Worm (Caenorhabditis elegans) whole organism, early embryonic: ENCODE data around the gene T28H10.2.

ENCODE experiments used
- B0310.2 ChIP-seq: sonication (generic microtip); optimal IDR thresholded peaks from 2 replicates; lab custom pipeline; 2016; ENCODE audit warnings: mild to moderate bottlenecking, missing genetic modification characterization, missing compliant biosample characterization
- F13C5.2 ChIP-seq: sonication (generic microtip); optimal IDR thresholded peaks from 2 replicates; lab custom pipeline; 2017; ENCODE audit warnings: mild to moderate bottlenecking, missing genetic modification characterization, inconsistent platforms, missing compliant biosample characterization
- aly-1 ChIP-seq: sonication (generic microtip); optimal IDR thresholded peaks from 2 replicates; lab custom pipeline; 2016; ENCODE audit warnings: missing genetic modification characterization, missing compliant biosample characterization
- ama-1 ChIP-seq: fragments of 150-350 bp; optimal IDR thresholded peaks from 2 replicates; lab custom pipeline; 2014
- ceh-13 ChIP-seq: fragments of 200-800 bp; sonication (Bioruptor generic); optimal IDR thresholded peaks from 2 replicates; lab custom pipeline; 2018; ENCODE audit warnings: mild to moderate bottlenecking, missing genetic modification characterization, missing compliant biosample characterization
- ceh-36 ChIP-seq: sonication (generic microtip); optimal IDR thresholded peaks from 2 replicates; lab custom pipeline; 2016; ENCODE audit warnings: missing genetic modification characterization, inconsistent platforms, missing compliant biosample characterization
- ets-7 ChIP-seq: sonication (generic microtip); optimal IDR thresholded peaks from 2 replicates; lab custom pipeline; 2016; ENCODE audit warnings: missing genotype, missing genetic modification characterization, missing compliant biosample characterization
- flt-1 ChIP-seq: fragments of 200-800 bp; sonication (Bioruptor generic); IDR thresholded peaks from 2 replicates; pipeline ENCODE4 v1.3.6; 2022; ENCODE audit warnings: missing genetic modification characterization, missing compliant biosample characterization
- hmbx-1 ChIP-seq: sonication (generic microtip); optimal IDR thresholded peaks from 2 replicates; lab custom pipeline; 2016; ENCODE audit warnings: mild to moderate bottlenecking, missing genetic modification characterization, missing compliant biosample characterization
- hmg-4 ChIP-seq: fragments of 200-800 bp; sonication (Bioruptor generic); optimal IDR thresholded peaks from 2 replicates; lab custom pipeline; 2018; ENCODE audit warnings: mild to moderate bottlenecking, missing genetic modification characterization, missing compliant biosample characterization
- hnd-1 ChIP-seq: sonication (generic microtip); optimal IDR thresholded peaks from 2 replicates; lab custom pipeline; 2016; ENCODE audit warnings: missing genetic modification characterization, missing compliant biosample characterization
- pes-1 ChIP-seq: fragments of 200-800 bp; sonication (Bioruptor generic); IDR thresholded peaks from 2 replicates; pipeline ENCODE4 v1.3.6; 2022; ENCODE audit warnings: missing genetic modification reagents, missing genetic modification characterization, missing compliant biosample characterization
- scrt-1 ChIP-seq: fragments of 200-800 bp; sonication (Bioruptor generic); IDR thresholded peaks from 2 replicates; pipeline ENCODE4 v1.3.6; 2022; ENCODE audit warnings: missing genetic modification characterization, missing compliant biosample characterization
- sea-1 ChIP-seq: fragments of 200-800 bp; sonication (Bioruptor generic); conservative IDR thresholded peaks from 2 replicates; pipeline ENCODE4 v1.3.6; 2022; ENCODE audit warnings: missing genetic modification characterization, missing compliant biosample characterization
- tbx-11 ChIP-seq: fragments of 200-800 bp; sonication (Bioruptor generic); IDR thresholded peaks from 2 replicates; pipeline ENCODE4 v1.3.6; 2022; ENCODE audit warnings: missing genetic modification characterization, missing compliant biosample characterization
- tbx-37 ChIP-seq: fragments of 200-800 bp; sonication (Bioruptor generic); conservative IDR thresholded peaks from 2 replicates; pipeline ENCODE4 v1.3.6; 2022; ENCODE audit warnings: missing genetic modification reagents, missing genetic modification characterization, missing compliant biosample characterization
- tra-4 ChIP-seq: sonication (generic microtip); optimal IDR thresholded peaks from 2 replicates; lab custom pipeline; 2017; ENCODE audit warnings: missing genetic modification characterization, missing compliant biosample characterization

The T28H10.2 gene

ce11 chrV:12550755-12551154 lies 38.0 kb upstream of the T28H10.2 start:
- no peak for TF ChIP-seq scrt-1 (GFP tag; lab: Robert Waterston, UW)
- TF ChIP-seq tbx-37 (GFP tag; lab: Robert Waterston, UW), result no peak
- TF ChIP-seq hmbx-1, result no peak
- no peak for TF ChIP-seq B0310.2 (tag; lab: Kevin White, UChicago)
- no peak for TF ChIP-seq ama-1 (lab: Kevin White, UChicago)
- TF ChIP-seq ceh-13 (GFP tag; lab: Kevin White, UChicago), result no peak
- TF ChIP-seq sea-1, result no peak
- no peak for TF ChIP-seq hmg-4 (GFP tag; lab: Kevin White, UChicago)
- TF ChIP-seq ets-7 (tag; lab: Kevin White, UChicago), result no peak
- no peak for TF ChIP-seq ceh-36 (tag; lab: Kevin White, UChicago)
- TF ChIP-seq tbx-11 (GFP tag; lab: Robert Waterston, UW), result no peak
- TF ChIP-seq flt-1 (GFP tag; lab: Robert Waterston, UW), result no peak
- TF ChIP-seq pes-1 (GFP tag; lab: Robert Waterston, UW), result no peak
- no peak for TF ChIP-seq hnd-1 (tag; lab: Kevin White, UChicago)
- no peak for TF ChIP-seq aly-1 (tag; lab: Kevin White, UChicago)
- TF ChIP-seq F13C5.2 (tag; lab: Kevin White, UChicago), result no peak
- no peak for TF ChIP-seq tra-4 (tag; lab: Kevin White, UChicago)

- TF ChIP-seq hmg-4 (GFP tag; lab: Kevin White, UChicago), result no peak
- no peak for TF ChIP-seq hmbx-1
- TF ChIP-seq scrt-1 (GFP tag; lab: Robert Waterston, UW), result no peak
- no peak for TF ChIP-seq ets-7 (tag; lab: Kevin White, UChicago)
- TF ChIP-seq aly-1 (tag; lab: Kevin White, UChicago), result no peak
- TF ChIP-seq B0310.2 (tag; lab: Kevin White, UChicago), result no peak
- TF ChIP-seq hnd-1 (tag; lab: Kevin White, UChicago), result no peak
- no peak for TF ChIP-seq pes-1 (GFP tag; lab: Robert Waterston, UW)
These were observed 37.4 kb upstream of the T28H10.2 start, which contains the start of gene F45D3.3 for ce11 chrV:12550036-12550626. Gene F45D3.3 (minus strand): TSS chrV:12550385.

DNA sequence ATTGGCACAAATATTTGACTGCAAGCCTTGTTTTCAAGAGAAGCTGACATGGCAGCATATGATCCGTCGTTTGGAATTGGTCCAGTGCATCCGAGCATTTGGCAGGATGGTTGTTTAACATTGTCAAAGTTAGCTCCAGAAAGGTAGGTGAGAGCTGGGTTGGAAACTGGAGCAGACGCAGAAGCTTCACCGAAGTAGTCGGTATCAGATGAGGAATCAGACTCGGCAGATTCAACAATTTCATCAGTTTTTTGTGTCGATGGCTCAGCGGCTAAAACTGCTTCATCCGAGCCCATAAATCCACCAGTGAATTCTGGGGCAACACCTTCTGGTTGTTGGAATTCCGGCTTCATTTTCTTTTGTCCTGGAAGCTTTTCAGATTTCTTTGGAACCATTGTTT lies 36.9 kb upstream of the T28H10.2 start:
- TF ChIP-seq hmbx-1, result no peak
- no peak for TF ChIP-seq hnd-1 (tag; lab: Kevin White, UChicago)
- no peak for TF ChIP-seq aly-1 (tag; lab: Kevin White, UChicago)
- TF ChIP-seq ama-1 (lab: Kevin White, UChicago), result no peak
- no peak for TF ChIP-seq F13C5.2 (tag; lab: Kevin White, UChicago)
- no peak for TF ChIP-seq ceh-13 (GFP tag; lab: Kevin White, UChicago)
- no peak for TF ChIP-seq pes-1 (GFP tag; lab: Robert Waterston, UW)
- no peak for TF ChIP-seq tra-4 (tag; lab: Kevin White, UChicago)
- TF ChIP-seq scrt-1 (GFP tag; lab: Robert Waterston, UW), result no peak
- no peak for TF ChIP-seq ceh-36 (tag; lab: Kevin White, UChicago)
- TF ChIP-seq flt-1 (GFP tag; lab: Robert Waterston, UW), result no peak

- TF ChIP-seq tbx-11 (GFP tag; lab: Robert Waterston, UW) (no peak), hnd-1 (tag; lab: Kevin White, UChicago) (no peak), ceh-36 (tag; lab: Kevin White, UChicago) (no peak), hmbx-1 (no peak), hmg-4 (GFP tag; lab: Kevin White, UChicago) (no peak), tra-4 (tag; lab: Kevin White, UChicago) (no peak), ama-1 (lab: Kevin White, UChicago) (no peak), ets-7 (tag; lab: Kevin White, UChicago) (no peak), flt-1 (GFP tag; lab: Robert Waterston, UW) (no peak), scrt-1 (GFP tag; lab: Robert Waterston, UW) (no peak), ceh-13 (GFP tag; lab: Kevin White, UChicago) (no peak), aly-1 (tag; lab: Kevin White, UChicago) (no peak), sea-1 (no peak), pes-1 (GFP tag; lab: Robert Waterston, UW) (no peak), B0310.2 (tag; lab: Kevin White, UChicago) (no peak), tbx-37 (GFP tag; lab: Robert Waterston, UW) (no peak), F13C5.2 (tag; lab: Kevin White, UChicago) (no peak)
These were observed 36.1 kb upstream of the T28H10.2 start for ce11 chrV:12548830-12549229.

DNA sequence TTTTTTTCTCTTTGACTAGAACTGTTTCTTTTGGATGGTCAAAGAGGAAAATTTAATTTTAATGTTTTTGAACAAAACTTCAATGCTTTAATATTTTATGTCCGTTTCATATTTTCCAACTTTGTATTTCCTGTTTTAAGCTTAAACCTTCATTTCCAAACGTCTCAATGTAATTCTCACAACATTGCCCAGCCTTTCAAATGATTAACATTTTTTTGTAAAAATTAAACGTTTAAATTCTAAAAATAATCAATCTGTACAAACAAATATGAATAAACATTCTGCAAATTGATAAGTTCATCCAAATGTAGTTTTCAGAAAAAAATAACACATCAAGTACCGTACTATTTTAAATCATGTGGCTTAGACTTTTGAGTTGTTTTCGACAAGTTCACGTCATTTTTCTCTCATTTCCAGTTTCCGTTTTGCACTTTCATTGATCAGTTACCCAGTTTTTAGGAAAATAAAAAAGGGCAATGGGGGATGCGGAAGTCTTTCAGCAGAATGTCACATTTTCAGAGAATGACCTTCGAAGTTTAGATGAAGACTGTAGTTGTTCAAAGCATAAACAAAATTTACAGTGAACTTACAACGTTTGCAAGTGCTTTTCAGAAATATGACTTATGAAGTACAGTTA lies 30.1 kb upstream of the T28H10.2 start:
- TF ChIP-seq tra-4 (tag; lab: Kevin White, UChicago) (no peak), ama-1 (lab: Kevin White, UChicago) (no peak)

DNA sequence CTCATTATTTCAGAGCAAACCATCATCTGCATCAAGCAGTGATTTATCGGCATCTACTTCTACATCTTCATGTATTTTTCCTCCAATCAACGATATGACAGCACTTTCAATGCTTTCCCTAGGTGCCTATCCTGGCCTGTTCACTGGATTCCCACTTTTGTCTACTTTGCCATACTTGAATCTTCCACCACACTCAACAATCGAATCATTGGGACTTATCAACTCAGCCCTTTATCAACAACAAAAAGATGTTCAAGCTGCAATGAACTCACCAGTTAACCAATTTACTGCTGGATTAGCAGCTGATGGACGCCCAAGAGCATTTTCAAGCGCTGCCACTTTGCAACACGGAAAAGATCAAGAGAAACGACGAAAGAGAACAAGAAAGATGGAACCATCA lies 28.5 kb upstream of the T28H10.2 start:
- TF ChIP-seq pes-1 (GFP tag; lab: Robert Waterston, UW), result no peak
- TF ChIP-seq tra-4 (tag; lab: Kevin White, UChicago), result no peak
- no peak for TF ChIP-seq ets-7 (tag; lab: Kevin White, UChicago)
- TF ChIP-seq F13C5.2 (tag; lab: Kevin White, UChicago), result no peak
- TF ChIP-seq sea-1, result no peak
- TF ChIP-seq hmg-4 (GFP tag; lab: Kevin White, UChicago), result no peak
- TF ChIP-seq hmbx-1, result no peak
- no peak for TF ChIP-seq tbx-11 (GFP tag; lab: Robert Waterston, UW)
- TF ChIP-seq ceh-36 (tag; lab: Kevin White, UChicago), result no peak
- no peak for TF ChIP-seq ceh-13 (GFP tag; lab: Kevin White, UChicago)

DNA sequence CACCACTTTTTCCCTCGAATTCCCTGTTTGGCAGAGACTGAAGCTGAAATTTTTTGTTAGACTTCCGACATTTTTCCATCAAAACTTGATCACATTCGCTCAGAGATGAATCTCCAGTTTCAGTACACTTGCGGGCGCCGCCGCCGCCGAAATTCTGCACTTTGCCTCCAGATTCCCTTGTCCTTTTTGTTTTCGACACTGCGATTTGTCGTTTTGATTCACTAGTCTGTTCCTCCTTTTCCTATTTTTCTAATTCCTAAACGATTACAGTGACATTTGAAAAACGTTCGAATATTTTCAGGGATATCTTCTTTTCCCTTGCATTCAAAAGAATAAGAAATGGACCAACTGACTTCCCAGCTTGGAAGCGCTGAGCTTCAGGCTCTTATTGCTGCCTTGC lies 28.0 kb upstream of the T28H10.2 start, which contains the start of gene F45D3.2:
Gene F45D3.2 (plus strand): TSS at position 301 of the 400 bp plus-strand sequence.
- TF ChIP-seq scrt-1 (GFP tag; lab: Robert Waterston, UW), result no peak
- TF ChIP-seq sea-1, result no peak
- TF ChIP-seq hmg-4 (GFP tag; lab: Kevin White, UChicago), result no peak
- TF ChIP-seq ama-1 (lab: Kevin White, UChicago), result no peak
- TF ChIP-seq flt-1 (GFP tag; lab: Robert Waterston, UW), result no peak
- no peak for TF ChIP-seq B0310.2 (tag; lab: Kevin White, UChicago)
- no peak for TF ChIP-seq F13C5.2 (tag; lab: Kevin White, UChicago)
- TF ChIP-seq pes-1 (GFP tag; lab: Robert Waterston, UW), result no peak
- TF ChIP-seq hmbx-1, result no peak
- TF ChIP-seq aly-1 (tag; lab: Kevin White, UChicago), result no peak
- no peak for TF ChIP-seq ets-7 (tag; lab: Kevin White, UChicago)
- TF ChIP-seq tra-4 (tag; lab: Kevin White, UChicago), result no peak
- no peak for TF ChIP-seq tbx-11 (GFP tag; lab: Robert Waterston, UW)
- TF ChIP-seq hnd-1 (tag; lab: Kevin White, UChicago), result no peak
- TF ChIP-seq tbx-37 (GFP tag; lab: Robert Waterston, UW), result no peak
- no peak for TF ChIP-seq ceh-36 (tag; lab: Kevin White, UChicago)
- no peak for TF ChIP-seq ceh-13 (GFP tag; lab: Kevin White, UChicago)
